Worm (Caenorhabditis elegans): ENCODE results near the gene srg-9.

The srg-9 gene

DNA sequence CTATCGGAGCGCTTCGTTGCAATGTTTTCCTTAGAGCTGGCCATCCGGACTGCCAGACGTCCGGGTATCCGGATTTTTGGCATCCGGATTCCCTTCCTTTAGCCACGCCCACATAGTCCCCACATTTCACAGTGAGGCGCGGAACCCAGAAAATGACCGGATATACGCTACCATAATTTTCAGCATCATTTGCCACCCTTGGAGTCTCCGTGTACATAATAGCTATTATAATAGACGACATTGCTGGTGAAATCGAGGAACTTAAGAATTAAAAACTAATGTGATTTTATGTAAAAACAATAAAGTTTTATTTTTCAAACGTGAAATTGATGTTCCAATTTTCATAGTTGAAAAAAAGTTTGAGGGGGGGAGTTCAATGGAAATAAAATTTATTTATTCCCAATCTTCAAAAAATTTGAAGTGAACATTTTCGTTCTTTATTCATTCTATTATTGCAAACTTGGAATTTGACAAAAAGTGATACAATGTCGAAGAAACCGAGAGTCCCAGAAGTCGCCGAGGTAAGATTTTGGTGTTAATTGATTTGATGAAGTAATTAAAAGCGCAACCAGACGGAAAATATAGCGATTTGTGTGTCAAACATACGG is 46.3 kb downstream of the srg-9 start (continued):
- TF ChIP-seq unc-62 (GFP tag; optimal IDR thresholded peaks at IDR 0.05 in 1 of 2) (no peak), unc-62 (tag; optimal IDR thresholded peaks at IDR 0.05) (no peak), ztf-11 (tag; optimal IDR thresholded peaks at IDR 0.05) (no peak), tag-97 (GFP tag; IDR thresholded peaks at IDR 0.05) (no peak), zip-11 (GFP tag; IDR thresholded peaks at IDR 0.05) (no peak), F26F4.8 (GFP tag; conservative IDR thresholded peaks at IDR 0.05) (no peak), rbr-2 (tag; optimal IDR thresholded peaks at IDR 0.05) (no peak), snpc-1.2 (GFP tag; IDR thresholded peaks at IDR 0.05) (no peak), madf-5 (GFP tag; IDR thresholded peaks at IDR 0.05) (no peak), T26A8.4 (GFP tag; IDR thresholded peaks at IDR 0.05) (no peak)

DNA sequence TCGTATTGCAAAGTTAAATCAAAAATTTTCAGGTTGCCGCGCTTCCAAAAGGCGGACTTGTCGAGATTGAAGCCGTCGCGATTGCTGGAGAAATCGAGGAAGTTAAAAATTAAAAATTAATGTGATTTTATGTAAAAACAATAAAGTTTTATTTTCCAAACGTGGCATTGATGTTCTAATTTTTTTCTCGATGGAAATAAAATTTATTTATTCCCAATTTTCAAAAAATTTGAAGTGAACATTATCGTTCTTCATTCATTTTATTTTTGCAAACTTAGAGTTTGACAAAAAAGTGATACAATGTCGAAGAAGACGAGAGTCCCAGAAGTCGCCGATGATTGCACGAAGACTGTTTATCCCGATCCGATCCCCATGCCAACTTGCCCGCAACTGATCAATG is 47.6 kb downstream of the srg-9 start, which contains the start of gene C23G10.1:
TSS of gene C23G10.1 (plus strand) at position 301 of the 400 bp plus-strand sequence.
- no peak for TF ChIP-seq daf-16 (GFP tag; optimal IDR thresholded peaks at IDR 0.05)
- TF ChIP-seq daf-16 (tag; optimal IDR thresholded peaks at IDR 0.05) = no peak
- no peak for TF ChIP-seq madf-9 (GFP tag; conservative IDR thresholded peaks at IDR 0.05)
- no peak for TF ChIP-seq snpc-1.2 (GFP tag; IDR thresholded peaks at IDR 0.05)
- TF ChIP-seq T26A8.4 (GFP tag; IDR thresholded peaks at IDR 0.05) = no peak
- TF ChIP-seq lin-29 (GFP tag; IDR thresholded peaks at IDR 0.05) = no peak
- TF ChIP-seq mdl-1 (tag; optimal IDR thresholded peaks at IDR 0.05) = no peak
- no peak for TF ChIP-seq ces-1 (GFP tag; optimal IDR thresholded peaks at IDR 0.05)
- no peak for TF ChIP-seq pha-4 (GFP tag; IDR thresholded peaks at IDR 0.05)
- TF ChIP-seq pha-4 (tag; optimal IDR thresholded peaks at IDR 0.05) = no peak
- no peak for TF ChIP-seq mxl-3 (GFP tag; optimal IDR thresholded peaks at IDR 0.05)
- TF ChIP-seq R02D3.7 (tag; optimal IDR thresholded peaks at IDR 0.05) = no peak
- TF ChIP-seq aly-2 (tag; optimal IDR thresholded peaks at IDR 0.05) = no peak
- no peak for TF ChIP-seq lsy-2 (tag; optimal IDR thresholded peaks at IDR 0.05)
- TF ChIP-seq ceh-62 (tag; optimal IDR thresholded peaks at IDR 0.05) = no peak
- no peak for TF ChIP-seq lin-13 (GFP tag; optimal IDR thresholded peaks at IDR 0.05)
- no peak for TF ChIP-seq sdz-12 (GFP tag; optimal IDR thresholded peaks at IDR 0.05)
- no peak for TF ChIP-seq zfp-3 (GFP tag; conservative IDR thresholded peaks at IDR 0.05)
- TF ChIP-seq nhr-11 (tag; optimal IDR thresholded peaks at IDR 0.05) = no peak
- no peak for TF ChIP-seq pqm-1 (tag; optimal IDR thresholded peaks at IDR 0.05)
- no peak for TF ChIP-seq hlh-11 (tag; optimal IDR thresholded peaks at IDR 0.05)

DNA sequence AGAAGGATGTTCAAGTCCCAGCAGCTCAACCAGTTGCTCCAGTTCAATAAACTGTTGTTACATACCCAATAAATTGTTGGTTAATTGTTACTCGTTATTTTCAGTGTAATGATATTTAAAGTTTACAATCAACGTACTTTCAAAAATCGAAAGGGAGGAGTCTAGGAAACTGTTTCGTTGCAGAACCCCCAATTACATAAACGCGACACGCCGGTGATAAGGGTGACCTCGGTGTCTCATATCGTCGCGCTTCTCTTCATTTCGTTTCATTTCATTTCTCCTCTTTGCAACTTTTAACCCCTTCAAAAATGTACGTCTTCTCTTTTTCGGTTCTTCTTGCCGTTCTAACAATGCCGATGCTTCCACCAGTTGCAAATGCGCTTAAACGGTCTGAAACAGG is 48.7 kb downstream of the srg-9 start, which contains the start of gene C23G10.2:
TSS of gene C23G10.2 (plus strand) at position 184 of the 400 bp plus-strand sequence.
- TF ChIP-seq nhr-111 (GFP tag; optimal IDR thresholded peaks at IDR 0.05) = no peak
- TF ChIP-seq unc-130 (GFP tag; optimal IDR thresholded peaks at IDR 0.05) = no peak
- TF ChIP-seq hmg-1.1 (GFP tag; IDR thresholded peaks at IDR 0.05) = no peak
- TF ChIP-seq nhr-237 (tag; optimal IDR thresholded peaks at IDR 0.05) = no peak
- TF ChIP-seq ztf-7 (tag; optimal IDR thresholded peaks at IDR 0.05) = no peak
- TF ChIP-seq F44E2.7 (GFP tag; IDR thresholded peaks at IDR 0.05) = 0 out of 2 replicates have a peak, but pooled peaks have one; percentile 7
- TF ChIP-seq daf-12 (tag; optimal IDR thresholded peaks at IDR 0.05) = no peak
- no peak for TF ChIP-seq attf-4 (tag; optimal IDR thresholded peaks at IDR 0.05)
- no peak for TF ChIP-seq set-16 (GFP tag; IDR thresholded peaks at IDR 0.05)
- no peak for TF ChIP-seq snpc-4 (tag; optimal IDR thresholded peaks at IDR 0.05)
- no peak for TF ChIP-seq unc-62 (GFP tag; optimal IDR thresholded peaks at IDR 0.05 in 1 of 2)
- no peak for TF ChIP-seq unc-62 (tag; optimal IDR thresholded peaks at IDR 0.05)
- TF ChIP-seq lin-29 (GFP tag; IDR thresholded peaks at IDR 0.05) = no peak
- no peak for TF ChIP-seq pqm-1 (tag; optimal IDR thresholded peaks at IDR 0.05)
- no peak for TF ChIP-seq ceh-32 (tag; optimal IDR thresholded peaks at IDR 0.05; ENCODE audit: poor library complexity)
- TF ChIP-seq Y48G9A.11 (GFP tag; IDR thresholded peaks at IDR 0.05) = peak; percentile 51; the same call in 1 of the 2 replicates
- TF ChIP-seq ceh-28 (tag; optimal IDR thresholded peaks at IDR 0.05) = no peak
- no peak for TF ChIP-seq nhr-77 (tag; optimal IDR thresholded peaks at IDR 0.05)
- TF ChIP-seq fkh-10 (GFP tag; optimal IDR thresholded peaks at IDR 0.05) = no peak
- no peak for TF ChIP-seq T20F7.1 (GFP tag; optimal IDR thresholded peaks at IDR 0.05)
- TF ChIP-seq mxl-3 (GFP tag; optimal IDR thresholded peaks at IDR 0.05) = peak; percentile 24
- TF ChIP-seq ZK546.5 (tag; optimal IDR thresholded peaks at IDR 0.05) = no peak
- no peak for TF ChIP-seq zip-11 (GFP tag; IDR thresholded peaks at IDR 0.05)
- TF ChIP-seq lin-13 (GFP tag; optimal IDR thresholded peaks at IDR 0.05) = no peak
- no peak for TF ChIP-seq hif-1 (tag; optimal IDR thresholded peaks at IDR 0.05)
- no peak for TF ChIP-seq nhr-6 (tag; optimal IDR thresholded peaks at IDR 0.05)
- TF ChIP-seq vab-7 (GFP tag; IDR thresholded peaks at IDR 0.05) = peak; percentile 4; the same call in 1 of the 2 replicates
- no peak for TF ChIP-seq daf-16 (GFP tag; optimal IDR thresholded peaks at IDR 0.05)
- TF ChIP-seq daf-16 (tag; optimal IDR thresholded peaks at IDR 0.05) = no peak

Measured in whole organism, L4 larva.